Worm (Caenorhabditis elegans): Measurements from ENCODE around the gene R02F11.2.

ce11 chrV:4766501-4766900, 27.9 kb upstream of the R02F11.2 start, which contains the start of gene C18G1.8:
- no peak for TF ChIP-seq ztf-29 (GFP tag; IDR thresholded peaks at IDR 0.05)
- no peak for TF ChIP-seq med-1 (GFP tag; optimal IDR thresholded peaks at IDR 0.05; ENCODE audit: insufficient read depth)
- TF ChIP-seq T22C8.4 (GFP tag; IDR thresholded peaks at IDR 0.05), result no peak
